Worm (Caenorhabditis elegans) whole organism, L4 larva: ENCODE data around the gene ZK370.6.
A peak's percentile ranks its signal among the peaks of the same experiment; 100 is the strongest.

Experiments used
- T26A8.4 ChIP-seq: fragments of 200-800 bp; sonication (Bioruptor generic); IDR thresholded peaks from 2 replicates; pipeline ENCODE4 v1.3.6; 2022; ENCODE audit warnings: missing genetic modification characterization, missing compliant biosample characterization
- aha-1 ChIP-seq: fragments of 150-350 bp; peaks from one replicate; lab custom pipeline; 2014; ENCODE audit warnings: missing biosample characterization, missing genetic modification characterization
- arid-1 ChIP-seq: fragments of 200-800 bp; sonication (Bioruptor generic); conservative IDR thresholded peaks from 2 replicates; pipeline ENCODE4 v1.3.6; 2022; ENCODE audit warnings: missing genetic modification reagents, missing genetic modification characterization, missing compliant biosample characterization
- ceh-32 ChIP-seq: sonication (generic microtip); optimal IDR thresholded peaks from 2 replicates; lab custom pipeline; 2016; ENCODE audit warnings: mild to moderate bottlenecking, missing genetic modification characterization, missing compliant biosample characterization; ENCODE audit not compliant: poor library complexity
- ceh-44 ChIP-seq: fragments of 200-800 bp; sonication (Bioruptor generic); IDR thresholded peaks from 2 replicates; pipeline ENCODE4 v1.3.6; 2022; ENCODE audit warnings: missing genetic modification reagents, missing genetic modification characterization, missing compliant biosample characterization
- ceh-62 ChIP-seq: sonication (generic microtip); optimal IDR thresholded peaks from 2 replicates; lab custom pipeline; 2017; ENCODE audit warnings: missing biosample characterization, missing genetic modification characterization
- ctbp-1 ChIP-seq: fragments of 200-800 bp; sonication (Bioruptor generic); IDR thresholded peaks from 2 replicates; pipeline ENCODE4 v1.3.6; 2022; ENCODE audit warnings: missing genetic modification reagents, missing genetic modification characterization, missing compliant biosample characterization
- daf-16 ChIP-seq, 3 experiments: sonication (generic microtip); optimal IDR thresholded peaks; 2 replicates each; lab custom pipeline; 2016 to 2017; ENCODE audit warnings: missing genetic modification characterization in 3 of 3, missing genetic modification reagents in 3 of 3, mild to moderate bottlenecking in 2 of 3, missing compliant biosample characterization in 2 of 3, missing biosample characterization in 1 of 3, moderate library complexity in 1 of 3
- daf-8 ChIP-seq: fragments of 200-800 bp; sonication (Bioruptor generic); IDR thresholded peaks from 2 replicates; pipeline ENCODE4 v1.3.6; 2022; ENCODE audit warnings: missing genetic modification characterization, missing compliant biosample characterization
- dmd-6 ChIP-seq: fragments of 200-800 bp; sonication (Bioruptor generic); IDR thresholded peaks from 2 replicates; pipeline ENCODE4 v1.3.6; 2022; ENCODE audit warnings: missing genetic modification reagents, missing genetic modification characterization, missing compliant biosample characterization
- dpl-1 ChIP-seq: fragments of 150-350 bp; optimal IDR thresholded peaks from 2 replicates; lab custom pipeline; 2014; ENCODE audit warnings: missing biosample characterization, missing genetic modification reagents, missing genetic modification characterization
- duxl-1 ChIP-seq: sonication (generic microtip); optimal IDR thresholded peaks from 2 replicates; lab custom pipeline; 2016; ENCODE audit warnings: mild to moderate bottlenecking, missing genetic modification characterization, moderate library complexity, missing compliant biosample characterization; ENCODE audit not compliant: poor library complexity
- dve-1 ChIP-seq: sonication (generic microtip); optimal IDR thresholded peaks from 2 replicates; lab custom pipeline; 2017; ENCODE audit warnings: antibody characterized with exemption, mild to moderate bottlenecking, missing genetic modification characterization, missing compliant biosample characterization; ENCODE audit not compliant: insufficient read depth
- gei-8 ChIP-seq: fragments of 200-800 bp; sonication (Bioruptor generic); optimal IDR thresholded peaks from 2 replicates; lab custom pipeline; 2018; ENCODE audit warnings: mild to moderate bottlenecking, missing genetic modification characterization, missing compliant biosample characterization
- hif-1 ChIP-seq, 2 experiments: sonication (generic microtip); optimal IDR thresholded peaks; 2 replicates each; lab custom pipeline; 2016 to 2017; ENCODE audit warnings: missing compliant biosample characterization in 2 of 2, missing genetic modification characterization in 2 of 2, missing genetic modification reagents in 2 of 2, missing genotype in 2 of 2, mild to moderate bottlenecking in 1 of 2
- hlh-11 ChIP-seq: fragments of 200-800 bp; sonication (Bioruptor generic); optimal IDR thresholded peaks from 2 replicates; lab custom pipeline; 2018; ENCODE audit warnings: mild to moderate bottlenecking, missing genetic modification characterization, missing compliant biosample characterization
- hlh-30 ChIP-seq: sonication (generic microtip); optimal IDR thresholded peaks from 2 replicates; lab custom pipeline; 2017; ENCODE audit warnings: antibody characterized with exemption, mild to moderate bottlenecking, missing genetic modification characterization, missing compliant biosample characterization; ENCODE audit not compliant: insufficient read depth
- lin-38 ChIP-seq: fragments of 200-800 bp; sonication (Bioruptor generic); IDR thresholded peaks from 2 replicates; pipeline ENCODE4 v1.3.6; 2022; ENCODE audit warnings: missing genetic modification reagents, missing genetic modification characterization, missing compliant biosample characterization
- lsy-2 ChIP-seq, 2 experiments: fragments of 150-350 bp in 1 of 2; sonication (generic microtip) in 1 of 2; optimal IDR thresholded peaks; 2 replicates each; lab custom pipeline; 2014 to 2017; ENCODE audit warnings: missing biosample characterization in 2 of 2, missing genetic modification characterization in 2 of 2
- madf-9 ChIP-seq: fragments of 200-800 bp; sonication (Bioruptor generic); conservative IDR thresholded peaks from 2 replicates; pipeline ENCODE4 v1.3.6; 2022; ENCODE audit warnings: missing genetic modification reagents, missing genetic modification characterization, missing compliant biosample characterization
- mdl-1 ChIP-seq, 2 experiments: fragments of 150-350 bp in 1 of 2; sonication (generic microtip) in 1 of 2; optimal IDR thresholded peaks; 2 replicates each; lab custom pipeline; 2014 to 2017; ENCODE audit warnings: missing biosample characterization in 2 of 2, missing genetic modification characterization in 2 of 2
- mep-1 ChIP-seq: fragments of 150-350 bp; sonication (generic microtip); optimal IDR thresholded peaks from 3 replicates; lab custom pipeline; 2014; ENCODE audit warnings: missing biosample characterization, missing genetic modification characterization
- mes-2 ChIP-seq: sonication (generic microtip); optimal IDR thresholded peaks from 2 replicates; lab custom pipeline; 2016; ENCODE audit warnings: missing genotype, mild to moderate bottlenecking, missing genetic modification characterization, missing compliant biosample characterization; ENCODE audit not compliant: poor library complexity, severe bottlenecking
- nhr-11 ChIP-seq: fragments of 150-350 bp; optimal IDR thresholded peaks from 2 replicates; lab custom pipeline; 2014; ENCODE audit warnings: missing biosample characterization, missing genetic modification characterization
- nhr-237 ChIP-seq: sonication (generic microtip); optimal IDR thresholded peaks from 2 replicates; lab custom pipeline; 2017; ENCODE audit warnings: missing biosample characterization, missing genetic modification characterization
- nhr-28 ChIP-seq: fragments of 150-350 bp; optimal IDR thresholded peaks from 2 replicates; lab custom pipeline; 2014; ENCODE audit warnings: missing biosample characterization, missing genetic modification characterization
- nhr-48 ChIP-seq: sonication (generic microtip); optimal IDR thresholded peaks from 2 replicates; lab custom pipeline; 2016; ENCODE audit warnings: mild to moderate bottlenecking, missing genetic modification characterization, missing compliant biosample characterization
- nhr-6 ChIP-seq: fragments of 150-350 bp; optimal IDR thresholded peaks from 2 replicates; lab custom pipeline; 2014; ENCODE audit warnings: missing biosample characterization, missing genetic modification characterization
- nhr-76 ChIP-seq: fragments of 150-350 bp; optimal IDR thresholded peaks from 2 replicates; lab custom pipeline; 2014; ENCODE audit warnings: missing biosample characterization, missing genetic modification characterization
- pha-4 ChIP-seq, 2 experiments: fragments of 150-350 bp in 1 of 2; fragments of 200-800 bp in 1 of 2; sonication (Bioruptor generic) in 1 of 2; IDR thresholded peaks in 1 of 2; optimal IDR thresholded peaks in 1 of 2; 2 replicates each; pipeline versions ENCODE4 v1.3.6 to Lab custom; 2014 to 2022; ENCODE audit warnings: missing genetic modification characterization in 2 of 2, missing genetic modification reagents in 2 of 2, missing biosample characterization in 1 of 2, missing compliant biosample characterization in 1 of 2
- rbr-2 ChIP-seq: sonication (generic microtip); optimal IDR thresholded peaks from 2 replicates; lab custom pipeline; 2016; ENCODE audit warnings: missing genotype, missing genetic modification characterization, missing compliant biosample characterization
- spr-1 ChIP-seq: sonication (generic microtip); optimal IDR thresholded peaks from 2 replicates; lab custom pipeline; 2016; ENCODE audit warnings: mild to moderate bottlenecking, missing genetic modification characterization, missing compliant biosample characterization
- tra-1 ChIP-seq: fragments of 200-800 bp; sonication (Bioruptor generic); IDR thresholded peaks from 2 replicates; pipeline ENCODE4 v1.3.6; 2022; ENCODE audit warnings: missing genetic modification reagents, missing genetic modification characterization, missing compliant biosample characterization
- unc-130 ChIP-seq: sonication (generic microtip); optimal IDR thresholded peaks from 2 replicates; lab custom pipeline; 2016; ENCODE audit warnings: missing genetic modification reagents, missing genetic modification characterization, missing compliant biosample characterization
- unc-39 ChIP-seq: sonication (generic microtip); optimal IDR thresholded peaks from 2 replicates; lab custom pipeline; 2017; ENCODE audit warnings: missing biosample characterization, missing genetic modification characterization
- unc-62 ChIP-seq, 3 experiments: fragments of 150-350 bp in 1 of 3; sonication (generic microtip); optimal IDR thresholded peaks in 2 of 3; peaks in 1 of 3; 1 replicate in 1 of 3; 2 replicates in 2 of 3; lab custom pipeline; 2014 to 2017; ENCODE audit warnings: missing biosample characterization in 3 of 3, missing genetic modification characterization in 3 of 3, missing genetic modification reagents in 3 of 3, missing genotype in 1 of 3
- ztf-11 ChIP-seq: fragments of 150-350 bp; optimal IDR thresholded peaks from 2 replicates; lab custom pipeline; 2014; ENCODE audit warnings: missing biosample characterization, missing genetic modification characterization
- ztf-7 ChIP-seq: fragments of 150-350 bp; optimal IDR thresholded peaks from 2 replicates; lab custom pipeline; 2014; ENCODE audit warnings: missing biosample characterization, missing genetic modification characterization

Gene ZK370.6

ce11 chrIII:8700289-8700957, 43.2 kb downstream of the ZK370.6 start, which contains the start of the genes sdz-1 and vps-33.1:
Gene sdz-1, minus strand, starts transcription at chrIII:8700339.
Gene vps-33.1, plus strand, starts transcription at chrIII:8700927.
- TF ChIP-seq unc-130 (GFP tag; lab: Kevin White, UChicago) (peak; percentile 62), lin-38 (GFP tag; lab: Robert Waterston, UW) (peak; percentile 73), nhr-28 (tag; lab: Kevin White, UChicago) (peak; percentile 4), dve-1 (tag; lab: Kevin White, UChicago) (peak; percentile 18), hlh-30 (tag; lab: Kevin White, UChicago) (peak; percentile 81), nhr-48 (tag; lab: Kevin White, UChicago) (no peak), madf-9 (no peak), mdl-1 (tag; optimal IDR thresholded peaks at IDR 0.05; lab: Kevin White, UChicago) (peak in 1 of 2 experiments; percentile 35), dpl-1 (GFP tag; lab: Kevin White, UChicago) (peak; percentile 77), mes-2 (tag; lab: Kevin White, UChicago) (peak; percentile 96), nhr-6 (tag; lab: Kevin White, UChicago) (peak; percentile 80), ztf-11 (tag; lab: Kevin White, UChicago) (no peak), pha-4 (GFP tag; IDR thresholded peaks at IDR 0.05; lab: Robert Waterston, UW) (no peak), pha-4 (tag; optimal IDR thresholded peaks at IDR 0.05; lab: Kevin White, UChicago) (peak; percentile 21), hif-1 (tag; optimal IDR thresholded peaks at IDR 0.05; lab: Kevin White, UChicago) (peak in 1 of 2 experiments; percentile 60), lsy-2 (tag; optimal IDR thresholded peaks at IDR 0.05; lab: Kevin White, UChicago) (peak in 1 of 2 experiments; percentile 67), ceh-44 (GFP tag; lab: Robert Waterston, UW) (no peak), aha-1 (no peak)

ce11 chrIII:8697268-8697907, 46.3 kb downstream of the ZK370.6 start:
- TF ChIP-seq unc-62 (GFP tag; optimal IDR thresholded peaks at IDR 0.05 in 1 of 2; lab: Kevin White, UChicago) (peak in 1 of 2 experiments; percentile 98), unc-62 (tag; optimal IDR thresholded peaks at IDR 0.05; lab: Kevin White, UChicago) (no peak), aha-1 (peak; percentile 88), spr-1 (no peak), ztf-7 (tag; lab: Kevin White, UChicago) (no peak), arid-1 (GFP tag; lab: Robert Waterston, UW) (no peak)
- TF ChIP-seq, all 104 proteins: peak for 2

- TF ChIP-seq nhr-237 (no peak), dmd-6 (GFP tag; lab: Robert Waterston, UW) (peak; percentile 54), lsy-2 (tag; optimal IDR thresholded peaks at IDR 0.05; lab: Kevin White, UChicago) (peak in 1 of 2 experiments; percentile 71), mep-1 (peak; percentile 30), dve-1 (tag; lab: Kevin White, UChicago) (peak; percentile 68), nhr-11 (no peak), daf-16 (GFP tag; optimal IDR thresholded peaks at IDR 0.05; lab: Kevin White, UChicago) (no peak), daf-16 (tag; optimal IDR thresholded peaks at IDR 0.05; lab: Kevin White, UChicago) (peak; percentile 21), dpl-1 (GFP tag; lab: Kevin White, UChicago) (no peak), ceh-32 (tag; lab: Kevin White, UChicago) (no peak), duxl-1 (tag; lab: Kevin White, UChicago) (no peak), lin-38 (GFP tag; lab: Robert Waterston, UW) (0 out of 2 replicates have a peak, but pooled peaks have one; percentile 8), nhr-6 (tag; lab: Kevin White, UChicago) (peak; percentile 48), pha-4 (GFP tag; IDR thresholded peaks at IDR 0.05; lab: Robert Waterston, UW) (no peak), pha-4 (tag; optimal IDR thresholded peaks at IDR 0.05; lab: Kevin White, UChicago) (peak; percentile 28), mes-2 (tag; lab: Kevin White, UChicago) (peak; percentile 61), rbr-2 (tag; lab: Kevin White, UChicago) (no peak), daf-8 (GFP tag; lab: Robert Waterston, UW) (no peak), nhr-28 (tag; lab: Kevin White, UChicago) (peak; percentile 94), ceh-62 (tag; lab: Kevin White, UChicago) (no peak), gei-8 (GFP tag; lab: Kevin White, UChicago) (no peak), ctbp-1 (no peak), mdl-1 (tag; optimal IDR thresholded peaks at IDR 0.05; lab: Kevin White, UChicago) (no peak), tra-1 (GFP tag; lab: Robert Waterston, UW) (no peak), T26A8.4 (GFP tag; lab: Robert Waterston, UW) (no peak), hlh-11 (tag; lab: Kevin White, UChicago) (peak; percentile 53), hif-1 (tag; optimal IDR thresholded peaks at IDR 0.05; lab: Kevin White, UChicago) (peak in 1 of 2 experiments; percentile 12), unc-39 (tag; lab: Kevin White, UChicago) (no peak), hlh-30 (tag; lab: Kevin White, UChicago) (peak; percentile 47), nhr-76 (no peak)
Observed at ce11 chrIII:8696680-8697079, 47.0 kb downstream of the ZK370.6 start.
